Worm (Caenorhabditis elegans) whole organism, L1 larva: ENCODE results near the gene F42G10.1.
A peak's percentile ranks its signal among the peaks of the same experiment; 100 is the strongest.

Experiments
- C16A3.4 ChIP-seq: fragments of 150-350 bp; optimal IDR thresholded peaks from 2 replicates; lab custom pipeline; 2014; ENCODE audit warnings: missing biosample characterization, missing genetic modification characterization
- C34B4.2 ChIP-seq: sonication (generic microtip); optimal IDR thresholded peaks from 2 replicates; lab custom pipeline; 2017; ENCODE audit warnings: mild to moderate bottlenecking, missing genetic modification characterization, missing compliant biosample characterization
- F16B12.6 ChIP-seq: fragments of 150-350 bp; optimal IDR thresholded peaks from 2 replicates; lab custom pipeline; 2014; ENCODE audit warnings: missing biosample characterization, missing genetic modification characterization
- ama-1 ChIP-seq: fragments of 150-350 bp; optimal IDR thresholded peaks from 2 replicates; lab custom pipeline; 2014
- blmp-1 ChIP-seq: fragments of 150-350 bp; optimal IDR thresholded peaks from 2 replicates; lab custom pipeline; 2014; ENCODE audit warnings: missing biosample characterization, missing genetic modification characterization
- ceh-82 ChIP-seq, 3 experiments: fragments of 150-350 bp in 1 of 3; sonication (generic microtip) in 2 of 3; optimal IDR thresholded peaks; 2 replicates each; lab custom pipeline; 2014 to 2017; ENCODE audit warnings: missing biosample characterization in 3 of 3, missing genetic modification characterization in 3 of 3
- ceh-90 ChIP-seq: sonication (generic microtip); optimal IDR thresholded peaks from 2 replicates; lab custom pipeline; 2016; ENCODE audit warnings: missing genetic modification characterization, missing compliant biosample characterization
- dsc-1 ChIP-seq: sonication (generic microtip); optimal IDR thresholded peaks from 2 replicates; lab custom pipeline; 2016; ENCODE audit warnings: mild to moderate bottlenecking, missing genetic modification characterization, missing compliant biosample characterization
- efl-1 ChIP-seq, 4 experiments: fragments of 150-350 bp; optimal IDR thresholded peaks in 3 of 4; peaks in 1 of 4; 1 replicate in 1 of 4; 2 replicates in 3 of 4; lab custom pipeline; 2014; ENCODE audit warnings: missing biosample characterization in 2 of 4, missing genetic modification characterization in 2 of 4, missing genetic modification reagents in 2 of 4
- elt-3 ChIP-seq, 6 experiments: fragments of 150-350 bp in 1 of 6; sonication (generic microtip); optimal IDR thresholded peaks; 2 replicates each; lab custom pipeline; 2017 to 2018; ENCODE audit warnings: missing biosample characterization in 6 of 6, missing genetic modification characterization in 6 of 6, inconsistent platforms in 1 of 6
- fkh-4 ChIP-seq: sonication (generic microtip); optimal IDR thresholded peaks from 2 replicates; lab custom pipeline; 2016; ENCODE audit warnings: missing compliant biosample characterization, missing genetic modification characterization, borderline replicate concordance
- fkh-8 ChIP-seq: sonication (generic microtip); optimal IDR thresholded peaks from 2 replicates; lab custom pipeline; 2016; ENCODE audit warnings: mild to moderate bottlenecking, missing genetic modification characterization, missing compliant biosample characterization
- fos-1 ChIP-seq: fragments of 150-350 bp; optimal IDR thresholded peaks from 2 replicates; lab custom pipeline; 2014; ENCODE audit warnings: missing biosample characterization, missing genetic modification characterization
- lin-14 ChIP-seq: fragments of 200-800 bp; sonication (Bioruptor generic); optimal IDR thresholded peaks from 2 replicates; lab custom pipeline; 2018; ENCODE audit warnings: mild to moderate bottlenecking, missing genetic modification characterization, moderate library complexity, missing compliant biosample characterization
- lin-35 ChIP-seq, 2 experiments: fragments of 150-350 bp; optimal IDR thresholded peaks; 2 replicates each; lab custom pipeline; 2014; ENCODE audit warnings: missing biosample characterization in 2 of 2, missing genetic modification characterization in 2 of 2, missing genetic modification reagents in 2 of 2
- lsy-2 ChIP-seq, 2 experiments: fragments of 150-350 bp; optimal IDR thresholded peaks; 2 replicates each; lab custom pipeline; 2014; ENCODE audit warnings: missing biosample characterization in 2 of 2, missing genetic modification characterization in 2 of 2
- mab-9 ChIP-seq: fragments of 200-800 bp; sonication (Bioruptor generic); IDR thresholded peaks from 2 replicates; pipeline ENCODE4 v1.3.6; 2022; ENCODE audit warnings: missing genetic modification reagents, missing genetic modification characterization, missing compliant biosample characterization
- mdl-1 ChIP-seq, 2 experiments: fragments of 150-350 bp; optimal IDR thresholded peaks; 2 replicates each; lab custom pipeline; 2014 to 2017; ENCODE audit warnings: missing biosample characterization in 2 of 2, missing genetic modification characterization in 2 of 2, inconsistent platforms in 1 of 2
- mep-1 ChIP-seq: fragments of 150-350 bp; optimal IDR thresholded peaks from 2 replicates; lab custom pipeline; 2014; ENCODE audit warnings: missing biosample characterization, missing genetic modification characterization
- nhr-12 ChIP-seq: sonication (generic microtip); optimal IDR thresholded peaks from 2 replicates; lab custom pipeline; 2017; ENCODE audit warnings: missing biosample characterization, missing genetic modification characterization
- nhr-20 ChIP-seq: sonication (generic microtip); optimal IDR thresholded peaks from 2 replicates; lab custom pipeline; 2016; ENCODE audit warnings: mild to moderate bottlenecking, missing genetic modification characterization, missing compliant biosample characterization
- nhr-237 ChIP-seq: fragments of 150-350 bp; optimal IDR thresholded peaks from 2 replicates; lab custom pipeline; 2014; ENCODE audit warnings: missing biosample characterization, missing genetic modification characterization
- nhr-47 ChIP-seq: sonication (generic microtip); optimal IDR thresholded peaks from 2 replicates; lab custom pipeline; 2016; ENCODE audit warnings: mild to moderate bottlenecking, missing genetic modification characterization, moderate library complexity, missing compliant biosample characterization
- nhr-71 ChIP-seq: sonication (generic microtip); optimal IDR thresholded peaks from 2 replicates; lab custom pipeline; 2016; ENCODE audit warnings: mild to moderate bottlenecking, missing genetic modification characterization, moderate library complexity, missing compliant biosample characterization
- nhr-77 ChIP-seq: fragments of 150-350 bp; optimal IDR thresholded peaks from 2 replicates; lab custom pipeline; 2014; ENCODE audit warnings: missing biosample characterization, missing genetic modification characterization
- nhr-85 ChIP-seq: sonication (generic microtip); peaks from one replicate; lab custom pipeline; 2016; ENCODE audit warnings: missing genetic modification characterization, inconsistent platforms, missing compliant biosample characterization
- nhr-90 ChIP-seq: sonication (generic microtip); optimal IDR thresholded peaks from 2 replicates; lab custom pipeline; 2016; ENCODE audit warnings: mild to moderate bottlenecking, missing genetic modification characterization, missing compliant biosample characterization; ENCODE audit not compliant: poor library complexity
- rnt-1 ChIP-seq: sonication (generic microtip); optimal IDR thresholded peaks from 2 replicates; lab custom pipeline; 2016; ENCODE audit warnings: mild to moderate bottlenecking, missing genetic modification characterization, moderate library complexity, missing compliant biosample characterization
- skn-1 ChIP-seq: fragments of 150-350 bp; optimal IDR thresholded peaks from 2 replicates; lab custom pipeline; 2014; ENCODE audit warnings: missing biosample characterization, missing genetic modification characterization
- snu-23 ChIP-seq: sonication (generic microtip); optimal IDR thresholded peaks from 2 replicates; lab custom pipeline; 2016; ENCODE audit warnings: missing genetic modification characterization, missing compliant biosample characterization
- sox-4 ChIP-seq: sonication (generic microtip); optimal IDR thresholded peaks from 2 replicates; lab custom pipeline; 2016; ENCODE audit warnings: missing genetic modification characterization, missing compliant biosample characterization
- sptf-1 ChIP-seq: fragments of 150-350 bp; optimal IDR thresholded peaks from 2 replicates; lab custom pipeline; 2014; ENCODE audit warnings: missing biosample characterization, missing genetic modification characterization
- swsn-7 ChIP-seq: sonication (generic microtip); optimal IDR thresholded peaks from 2 replicates; lab custom pipeline; 2016; ENCODE audit warnings: missing genetic modification characterization, missing compliant biosample characterization
- tbx-2 ChIP-seq: sonication (generic microtip); optimal IDR thresholded peaks from 2 replicates; lab custom pipeline; 2016; ENCODE audit warnings: missing genetic modification characterization, missing compliant biosample characterization
- unc-130 ChIP-seq: fragments of 150-350 bp; optimal IDR thresholded peaks from 2 replicates; lab custom pipeline; 2017; ENCODE audit warnings: missing biosample characterization, missing genetic modification characterization, inconsistent platforms
- unc-62 ChIP-seq: fragments of 150-350 bp; optimal IDR thresholded peaks from 2 replicates; lab custom pipeline; 2014; ENCODE audit warnings: missing biosample characterization, missing genetic modification reagents, missing genetic modification characterization
- xbp-1 ChIP-seq: sonication (generic microtip); optimal IDR thresholded peaks from 2 replicates; lab custom pipeline; 2016; ENCODE audit warnings: missing genetic modification characterization, missing compliant biosample characterization
- zag-1 ChIP-seq: fragments of 150-350 bp; optimal IDR thresholded peaks from 2 replicates; lab custom pipeline; 2014; ENCODE audit warnings: missing biosample characterization, missing genetic modification characterization
- ztf-11 ChIP-seq, 2 experiments: sonication (generic microtip); optimal IDR thresholded peaks; 2 replicates each; lab custom pipeline; 2016 to 2017; ENCODE audit warnings: missing genetic modification characterization in 2 of 2, missing biosample characterization in 1 of 2, missing compliant biosample characterization in 1 of 2

The F42G10.1 gene

DNA sequence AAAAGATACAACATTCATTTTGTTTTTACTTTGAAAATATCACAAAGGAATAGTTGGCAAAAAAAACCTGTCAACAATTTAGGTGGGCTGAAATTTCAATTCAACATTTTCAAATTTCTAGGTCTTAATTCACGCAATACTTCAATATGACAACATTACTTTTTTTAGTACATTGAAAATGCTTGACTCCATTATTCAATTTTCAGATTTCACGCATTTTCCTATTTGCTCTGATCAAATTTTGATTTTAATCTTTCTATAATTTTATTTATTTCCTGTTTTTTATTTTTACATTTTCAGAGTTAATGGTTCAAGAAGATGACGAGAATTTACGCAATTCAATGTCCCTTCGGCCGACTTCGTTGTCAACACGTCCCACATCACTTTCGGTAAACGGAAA is 5.6 kb upstream of the F42G10.1 start, which contains the start of gene mkk-4:
mkk-4 (plus strand) TSS at position 301 of the 400 bp plus-strand sequence.
- TF ChIP-seq F16B12.6 (tag; lab: Kevin White, UChicago) (no peak), sox-4 (tag; lab: Kevin White, UChicago) (no peak), ztf-11 (tag; optimal IDR thresholded peaks at IDR 0.05; lab: Kevin White, UChicago) (no peak), ceh-90 (no peak), dsc-1 (tag; lab: Kevin White, UChicago) (no peak), mdl-1 (tag; optimal IDR thresholded peaks at IDR 0.05; lab: Kevin White, UChicago) (no peak), nhr-237 (tag; lab: Kevin White, UChicago) (no peak)

DNA sequence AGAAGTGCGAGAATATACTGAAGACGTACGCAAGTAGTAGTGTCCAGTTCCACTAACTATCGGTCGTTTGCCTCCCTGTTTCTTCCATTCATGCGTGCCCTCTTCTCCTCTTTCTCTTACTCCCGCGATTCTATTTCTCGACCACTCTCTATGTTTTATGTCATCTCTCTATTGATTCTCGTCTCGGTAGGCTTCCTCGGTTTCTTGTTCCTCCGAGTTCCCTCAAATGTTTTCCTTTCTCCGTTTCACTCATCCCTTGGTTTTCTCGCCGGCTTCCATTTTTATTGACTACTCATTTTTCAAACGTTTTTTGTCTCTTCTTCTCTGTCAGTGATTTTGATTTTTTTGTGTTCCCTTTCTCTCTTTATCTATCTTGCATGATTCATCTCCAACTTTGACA is 4.4 kb upstream of the F42G10.1 start:
- TF ChIP-seq mab-9 (GFP tag; lab: Robert Waterston, UW) (no peak), ceh-82 (tag; optimal IDR thresholded peaks at IDR 0.05; lab: Kevin White, UChicago) (peak; percentile 2 to 40 (median 34)), zag-1 (tag; lab: Kevin White, UChicago) (no peak), F16B12.6 (tag; lab: Kevin White, UChicago) (no peak), lin-14 (peak; percentile 92), C34B4.2 (tag; lab: Kevin White, UChicago) (no peak), elt-3 (tag; optimal IDR thresholded peaks at IDR 0.05; lab: Kevin White, UChicago) (peak in 3 of 6 experiments; percentile 41 to 65 (median 64)), swsn-7 (tag; lab: Kevin White, UChicago) (peak; percentile 60), nhr-77 (peak; percentile 48), mep-1 (peak; percentile 77), dsc-1 (tag; lab: Kevin White, UChicago) (peak; percentile 6), unc-62 (GFP tag; lab: Kevin White, UChicago) (no peak), xbp-1 (tag; lab: Kevin White, UChicago) (peak; percentile 45), nhr-90 (peak; percentile 26), snu-23 (GFP tag; lab: Kevin White, UChicago) (peak; percentile 74), lsy-2 (tag; optimal IDR thresholded peaks at IDR 0.05; lab: Kevin White, UChicago) (peak in 1 of 2 experiments; percentile 71), blmp-1 (tag; lab: Kevin White, UChicago) (peak; percentile 92), fos-1 (tag; lab: Kevin White, UChicago) (peak; percentile 23), fkh-4 (tag; lab: Kevin White, UChicago) (no peak), ama-1 (lab: Kevin White, UChicago) (no peak), nhr-71 (tag; lab: Kevin White, UChicago) (peak; percentile 70), skn-1 (tag; lab: Kevin White, UChicago) (peak; percentile 25), fkh-8 (tag; lab: Kevin White, UChicago) (peak; percentile 50), C16A3.4 (tag; lab: Kevin White, UChicago) (peak; percentile 60), mdl-1 (tag; optimal IDR thresholded peaks at IDR 0.05; lab: Kevin White, UChicago) (peak in 1 of 2 experiments; percentile 74), efl-1 (optimal IDR thresholded peaks at IDR 0.05; lab: Kevin White, UChicago) (peak; percentile 18 to 42), efl-1 (GFP tag; optimal IDR thresholded peaks at IDR 0.05 in 1 of 2; lab: Kevin White, UChicago) (peak in 1 of 2 experiments; percentile 81), lin-35 (GFP tag; optimal IDR thresholded peaks at IDR 0.05; lab: Kevin White, UChicago) (peak; percentile 24 to 47), nhr-47 (tag; lab: Kevin White, UChicago) (peak; percentile 49), ceh-90 (no peak), tbx-2 (tag; lab: Kevin White, UChicago) (peak; percentile 4), sptf-1 (tag; lab: Kevin White, UChicago) (no peak), nhr-85 (tag; lab: Kevin White, UChicago) (peak; percentile 86), rnt-1 (tag; lab: Kevin White, UChicago) (peak; percentile 42), nhr-20 (peak; percentile 70), unc-130 (peak; percentile 46)

DNA sequence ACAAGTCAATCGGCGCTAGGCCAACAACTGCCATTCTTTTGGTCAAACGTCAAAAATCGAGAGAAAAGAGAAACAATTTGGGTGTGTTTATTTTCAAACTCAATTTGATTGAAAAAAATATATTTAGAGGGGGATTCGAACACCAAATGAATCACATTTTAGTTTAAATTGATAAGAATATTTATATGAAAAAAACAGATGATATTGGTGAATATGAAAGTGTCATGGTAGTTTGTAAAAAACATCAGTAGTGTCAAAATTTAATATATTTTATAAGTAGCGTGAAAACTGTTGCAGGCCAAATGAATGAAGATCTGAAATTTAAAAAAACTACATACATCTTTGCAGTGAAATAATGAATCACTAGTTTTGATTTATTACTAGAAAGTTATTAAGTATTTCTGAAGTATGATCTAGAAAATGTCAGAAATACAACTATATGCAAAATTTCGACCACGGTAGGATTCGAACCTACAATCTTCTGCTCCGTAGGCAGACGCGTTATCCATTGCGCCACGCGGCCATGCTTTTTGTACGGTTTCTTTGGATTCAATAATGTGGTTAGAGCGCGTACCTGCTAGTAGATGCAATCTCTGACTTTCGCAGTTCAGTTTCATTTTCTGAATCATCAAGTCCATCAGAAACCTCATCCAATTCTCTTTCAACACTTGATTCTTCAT is 3.9 kb downstream of the F42G10.1 start, which contains the start of gene F19C6.4:
F19C6.4 (minus strand) TSS at position 51 of the 680 bp plus-strand sequence.
- TF ChIP-seq nhr-12 (tag; lab: Kevin White, UChicago), result no peak
